Fruit fly (Drosophila melanogaster) whole organism, embryonic: Measurements from ENCODE around the gene MESR3.

Source experiments
- Adf1 ChIP-seq: fragments of 200-800 bp; sonication (Bioruptor generic); IDR thresholded peaks from 2 replicates; pipeline ENCODE4 v1.3.6; 2022; ENCODE audit warnings: missing biosample characterization, missing genetic modification characterization
- Antp ChIP-seq: fragments of 200-800 bp; sonication (Bioruptor generic); optimal IDR thresholded peaks from 3 replicates; lab custom pipeline; 2016; ENCODE audit warnings: missing biosample characterization, missing genetic modification characterization
- B-H2 ChIP-seq: fragments of 200-800 bp; sonication (Bioruptor generic); optimal IDR thresholded peaks from 2 replicates; lab custom pipeline; 2018; ENCODE audit warnings: missing biosample characterization, mild to moderate bottlenecking, missing genetic modification characterization
- CG10543 ChIP-seq: fragments of 200-800 bp; sonication (Bioruptor generic); optimal IDR thresholded peaks from 3 replicates; lab custom pipeline; 2017; ENCODE audit warnings: missing biosample characterization, mild to moderate bottlenecking, missing genetic modification characterization, moderate library complexity
- CG11456 ChIP-seq: fragments of 200-800 bp; sonication (Bioruptor generic); IDR thresholded peaks from 3 replicates; pipeline ENCODE4 v1.3.6; 2022; ENCODE audit warnings: missing biosample characterization, missing genetic modification characterization
- CG12769 ChIP-seq: fragments of 200-800 bp; sonication (Bioruptor generic); optimal IDR thresholded peaks from 2 replicates; lab custom pipeline; 2019; ENCODE audit warnings: missing biosample characterization, mild to moderate bottlenecking, missing genetic modification characterization, moderate library complexity
- CG13296 ChIP-seq: fragments of 200-800 bp; sonication (Bioruptor generic); optimal IDR thresholded peaks from 3 replicates; lab custom pipeline; 2018; ENCODE audit warnings: missing biosample characterization, mild to moderate bottlenecking, missing genetic modification characterization
- CG13894 ChIP-seq: fragments of 200-800 bp; sonication (Bioruptor generic); optimal IDR thresholded peaks from 3 replicates; lab custom pipeline; 2018; ENCODE audit warnings: missing biosample characterization, mild to moderate bottlenecking, missing genetic modification characterization, moderate library complexity
- CG14441 ChIP-seq: fragments of 200-800 bp; sonication (Bioruptor generic); IDR thresholded peaks from 2 replicates; pipeline ENCODE4 v1.3.6; 2022; ENCODE audit warnings: missing biosample characterization, missing genetic modification characterization
- CG16863 ChIP-seq: fragments of 200-800 bp; sonication (Bioruptor generic); optimal IDR thresholded peaks from 3 replicates; lab custom pipeline; 2016; ENCODE audit warnings: missing biosample characterization, missing genetic modification characterization
- CG17359 ChIP-seq: fragments of 200-800 bp; sonication (Bioruptor generic); optimal IDR thresholded peaks from 3 replicates; lab custom pipeline; 2018; ENCODE audit warnings: missing biosample characterization, mild to moderate bottlenecking, missing genetic modification characterization, moderate library complexity
- CG17802 ChIP-seq: fragments of 200-800 bp; sonication (Bioruptor generic); optimal IDR thresholded peaks from 2 replicates; lab custom pipeline; 2018; ENCODE audit warnings: missing biosample characterization, mild to moderate bottlenecking, missing genetic modification characterization, moderate library complexity
- CG2120 ChIP-seq: fragments of 200-800 bp; sonication (Bioruptor generic); optimal IDR thresholded peaks from 3 replicates; lab custom pipeline; 2016; ENCODE audit warnings: missing biosample characterization, missing genetic modification characterization
- CG33213 ChIP-seq: fragments of 200-800 bp; sonication (Bioruptor generic); optimal IDR thresholded peaks from 3 replicates; lab custom pipeline; 2016; ENCODE audit warnings: missing biosample characterization, missing genetic modification characterization
- CG6689 ChIP-seq: fragments of 200-800 bp; sonication (Bioruptor generic); IDR thresholded peaks from 2 replicates; pipeline ENCODE4 v1.3.6; 2022; ENCODE audit warnings: missing biosample characterization, missing genetic modification characterization
- CG8388 ChIP-seq: fragments of 200-800 bp; sonication (Bioruptor generic); optimal IDR thresholded peaks from 2 replicates; lab custom pipeline; 2019; ENCODE audit warnings: missing biosample characterization, mild to moderate bottlenecking, missing genetic modification characterization, moderate library complexity
- CG8924 ChIP-seq: fragments of 200-800 bp; optimal IDR thresholded peaks from 3 replicates; lab custom pipeline; 2019; ENCODE audit warnings: missing biosample characterization, mild to moderate bottlenecking, missing genetic modification characterization, moderate library complexity
- CkIIα-i1 ChIP-seq: fragments of 200-800 bp; sonication (Bioruptor generic); IDR thresholded peaks from 2 replicates; pipeline ENCODE4 v1.3.6; 2022; ENCODE audit warnings: missing biosample characterization, missing genetic modification characterization
- CoRest ChIP-seq: fragments of 200-800 bp; sonication (Bioruptor generic); optimal IDR thresholded peaks from 3 replicates; lab custom pipeline; 2018; ENCODE audit warnings: missing biosample characterization, mild to moderate bottlenecking, missing genetic modification characterization, moderate library complexity
- D19B ChIP-seq: fragments of 200-800 bp; sonication (Bioruptor generic); optimal IDR thresholded peaks from 2 replicates; lab custom pipeline; 2017; ENCODE audit warnings: missing biosample characterization, mild to moderate bottlenecking, missing genetic modification characterization
- HHEX ChIP-seq: fragments of 200-800 bp; sonication (Bioruptor generic); optimal IDR thresholded peaks from 3 replicates; lab custom pipeline; 2017; ENCODE audit warnings: missing biosample characterization, mild to moderate bottlenecking, missing genetic modification characterization, missing genetic modification reagents
- HLH4C ChIP-seq: fragments of 200-800 bp; sonication (Bioruptor generic); IDR thresholded peaks from 3 replicates; pipeline ENCODE4 v1.3.6; 2022; ENCODE audit warnings: missing biosample characterization, missing genetic modification characterization; ENCODE audit not compliant: partially characterized antibody
- Hr3 ChIP-seq: fragments of 200-800 bp; sonication (Bioruptor generic); optimal IDR thresholded peaks from 3 replicates; lab custom pipeline; 2016; ENCODE audit warnings: missing biosample characterization, missing genetic modification characterization
- Max ChIP-seq: fragments of 200-800 bp; sonication (Bioruptor generic); optimal IDR thresholded peaks from 2 replicates; lab custom pipeline; 2016; ENCODE audit warnings: missing biosample characterization, mild to moderate bottlenecking, missing genetic modification characterization
- Myb ChIP-seq: fragments of 200-800 bp; sonication (Bioruptor generic); optimal IDR thresholded peaks from 2 replicates; lab custom pipeline; 2016; ENCODE audit warnings: missing biosample characterization, missing genetic modification characterization
- NfI ChIP-seq: fragments of 200-800 bp; sonication (Bioruptor generic); optimal IDR thresholded peaks from 3 replicates; lab custom pipeline; 2018; ENCODE audit warnings: missing biosample characterization, mild to moderate bottlenecking, missing genetic modification characterization, moderate library complexity
- Sox100B ChIP-seq: fragments of 200-800 bp; sonication (Bioruptor generic); optimal IDR thresholded peaks from 3 replicates; lab custom pipeline; 2018; ENCODE audit warnings: missing biosample characterization, mild to moderate bottlenecking, missing genetic modification characterization
- Stat92E ChIP-seq, 3 experiments: fragments of >200 bp in 2 of 3; fragments of 200-800 bp in 1 of 3; sonication (Bioruptor generic) in 1 of 3; optimal IDR thresholded peaks; 2 replicates each; lab custom pipeline; 2017 to 2019; ENCODE audit warnings: missing biosample characterization in 3 of 3, missing genetic modification characterization in 3 of 3, mild to moderate bottlenecking in 1 of 3, moderate library complexity in 1 of 3
- bab2 ChIP-seq: fragments of 200-800 bp; sonication (Bioruptor generic); optimal IDR thresholded peaks from 2 replicates; lab custom pipeline; 2016; ENCODE audit warnings: missing biosample characterization, missing genetic modification characterization
- cato ChIP-seq: fragments of 200-800 bp; sonication (Bioruptor generic); optimal IDR thresholded peaks from 2 replicates; lab custom pipeline; 2016; ENCODE audit warnings: missing biosample characterization, missing genetic modification characterization, borderline replicate concordance
- corto ChIP-seq: fragments of 200-800 bp; sonication (Bioruptor generic); optimal IDR thresholded peaks from 2 replicates; lab custom pipeline; 2016; ENCODE audit warnings: missing biosample characterization, mild to moderate bottlenecking, missing genetic modification characterization, moderate library complexity
- danr ChIP-seq: fragments of 200-800 bp; sonication (Bioruptor generic); IDR thresholded peaks from 2 replicates; pipeline ENCODE4 v1.3.6; 2022; ENCODE audit warnings: missing biosample characterization, missing genetic modification characterization
- dm ChIP-seq: fragments of 200-800 bp; sonication (Bioruptor generic); optimal IDR thresholded peaks from 3 replicates; lab custom pipeline; 2016; ENCODE audit warnings: missing biosample characterization, missing genetic modification characterization
- esg ChIP-seq: fragments of 200-800 bp; sonication (Bioruptor generic); conservative IDR thresholded peaks from 2 replicates; pipeline ENCODE4 v1.3.6; 2022; ENCODE audit warnings: missing biosample characterization, missing genetic modification characterization
- hb ChIP-seq: fragments of 200-800 bp; sonication (Bioruptor generic); IDR thresholded peaks from 3 replicates; pipeline ENCODE4 v1.3.6; 2022; ENCODE audit warnings: missing biosample characterization, missing genetic modification characterization; ENCODE audit not compliant: partially characterized antibody
- ind ChIP-seq: fragments of 200-800 bp; sonication (Bioruptor generic); optimal IDR thresholded peaks from 3 replicates; lab custom pipeline; 2016; ENCODE audit warnings: missing biosample characterization, missing genetic modification characterization
- kay ChIP-seq: fragments of 200-800 bp; sonication (Bioruptor generic); optimal IDR thresholded peaks from 2 replicates; lab custom pipeline; 2016; ENCODE audit warnings: missing biosample characterization, missing genetic modification characterization
- maf-S ChIP-seq: fragments of 200-800 bp; sonication (Bioruptor generic); optimal IDR thresholded peaks from 2 replicates; lab custom pipeline; 2016; ENCODE audit warnings: missing biosample characterization, missing genetic modification characterization
- nmo ChIP-seq: fragments of 200-800 bp; sonication (Bioruptor generic); optimal IDR thresholded peaks from 2 replicates; lab custom pipeline; 2018; ENCODE audit warnings: missing biosample characterization, mild to moderate bottlenecking, missing genetic modification characterization, moderate library complexity
- pan ChIP-seq, 4 experiments: fragments of >200 bp in 3 of 4; fragments of 200-800 bp in 1 of 4; sonication (Bioruptor generic) in 1 of 4; optimal IDR thresholded peaks in 3 of 4; IDR thresholded peaks in 1 of 4; 2 replicates each; pipeline versions ENCODE4 v1.3.6 to Lab custom; 2017 to 2022; ENCODE audit warnings: missing biosample characterization in 2 of 4, missing genetic modification characterization in 2 of 4, mixed read lengths in 1 of 4
- pb ChIP-seq: fragments of 200-800 bp; sonication (Bioruptor generic); optimal IDR thresholded peaks from 3 replicates; lab custom pipeline; 2016; ENCODE audit warnings: missing biosample characterization, missing genetic modification characterization
- pho ChIP-seq: fragments of 200-800 bp; sonication (Bioruptor generic); optimal IDR thresholded peaks from 2 replicates; lab custom pipeline; 2016; ENCODE audit warnings: missing biosample characterization, missing genetic modification characterization
- schlank ChIP-seq: fragments of 200-800 bp; sonication (Bioruptor generic); optimal IDR thresholded peaks from 2 replicates; lab custom pipeline; 2018; ENCODE audit warnings: missing biosample characterization, mild to moderate bottlenecking, missing genetic modification characterization
- sima ChIP-seq: fragments of 200-800 bp; sonication (Bioruptor generic); optimal IDR thresholded peaks from 2 replicates; lab custom pipeline; 2016; ENCODE audit warnings: missing biosample characterization, missing genetic modification characterization
- sqz ChIP-seq: fragments of 200-800 bp; sonication (Bioruptor generic); optimal IDR thresholded peaks from 3 replicates; lab custom pipeline; 2018; ENCODE audit warnings: missing biosample characterization, mild to moderate bottlenecking, missing genetic modification characterization
- ssp ChIP-seq: fragments of 200-800 bp; sonication (Bioruptor generic); IDR thresholded peaks from 2 replicates; pipeline ENCODE4 v1.3.6; 2022; ENCODE audit warnings: missing biosample characterization, missing genetic modification characterization
- unc-4 ChIP-seq: fragments of 200-800 bp; sonication (Bioruptor generic); IDR thresholded peaks from 2 replicates; pipeline ENCODE4 v1.3.6; 2022; ENCODE audit warnings: missing biosample characterization, missing genetic modification characterization; ENCODE audit not compliant: partially characterized antibody
- vvl ChIP-seq: fragments of 200-800 bp; sonication (Bioruptor generic); IDR thresholded peaks from 2 replicates; pipeline ENCODE4 v1.3.6; 2022; ENCODE audit warnings: missing biosample characterization, missing genetic modification characterization
- zen2 ChIP-seq: fragments of 200-800 bp; sonication (Bioruptor generic); IDR thresholded peaks from 3 replicates; pipeline ENCODE4 v1.3.6; 2022; ENCODE audit warnings: missing biosample characterization, missing genetic modification characterization; ENCODE audit not compliant: partially characterized antibody

The MESR3 gene

DNA sequence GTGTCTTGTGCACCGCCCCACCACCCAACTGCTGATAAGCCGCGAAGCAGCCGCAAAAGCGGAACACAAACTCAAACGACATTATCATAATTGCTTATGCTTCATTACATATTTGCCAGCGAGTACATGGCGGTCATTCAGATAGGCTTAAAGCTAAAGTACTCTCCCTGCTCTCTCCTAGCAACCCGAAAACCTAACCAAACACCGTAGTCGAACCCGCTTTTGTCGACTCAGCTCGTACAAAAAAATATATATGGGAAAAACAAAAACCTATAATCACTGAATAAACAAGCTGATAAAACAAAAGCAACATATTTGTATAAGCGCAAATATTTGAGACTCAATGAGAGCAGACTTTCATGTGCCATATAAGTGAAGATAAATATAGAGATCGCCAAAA is 9.9 kb downstream of the MESR3 start (continued):
- peak; percentile 76 for TF ChIP-seq CG8924 (tag; lab: Kevin White, UChicago)
- no peak for TF ChIP-seq zen2 (GFP tag; lab: Robert Waterston, UW)
- peak; percentile 84 for TF ChIP-seq schlank (tag; lab: Kevin White, UChicago)
- peak in 1 of 3 experiments; percentile 12 for TF ChIP-seq Stat92E (GFP tag; optimal IDR thresholded peaks at IDR 0.05; lab: Kevin White, UChicago)
- peak; percentile 47 for TF ChIP-seq CG8388 (GFP tag; lab: Kevin White, UChicago)
- TF ChIP-seq Antp = peak; percentile 64
- TF ChIP-seq CG33213 = peak; percentile 90
- TF ChIP-seq CG14441 (GFP tag; lab: Robert Waterston, UW) = 0 out of 2 replicates have a peak, but pooled peaks have one; percentile 24
- peak; percentile 28; the same call in 2 of the 3 replicates for TF ChIP-seq CG11456 (GFP tag; lab: Robert Waterston, UW)
- peak; percentile 46 for TF ChIP-seq D19B (GFP tag; lab: Kevin White, UChicago)
- TF ChIP-seq HLH4C (GFP tag; lab: Robert Waterston, UW) = no peak
- TF ChIP-seq ssp (GFP tag; lab: Robert Waterston, UW) = no peak
- TF ChIP-seq sima (GFP tag; lab: Kevin White, UChicago) = peak; percentile 54
- TF ChIP-seq CG13296 = peak; percentile 86
- TF ChIP-seq unc-4 (GFP tag; lab: Robert Waterston, UW) = no peak
- peak; percentile 27 for TF ChIP-seq sqz (GFP tag; lab: Kevin White, UChicago)
- peak; percentile 89 for TF ChIP-seq CG10543 (GFP tag; lab: Kevin White, UChicago)
- TF ChIP-seq CG13894 (tag; lab: Kevin White, UChicago) = peak; percentile 77
- peak; percentile 46; the same call in 1 of the 2 replicates for TF ChIP-seq CG6689
- peak; percentile 57 for TF ChIP-seq dm
- peak; percentile 79 for TF ChIP-seq Max
- peak; percentile 57 for TF ChIP-seq NfI (GFP tag; lab: Kevin White, UChicago)
- TF ChIP-seq cato = peak; percentile 55
- peak; percentile 79 for TF ChIP-seq kay (GFP tag; lab: Kevin White, UChicago)
- TF ChIP-seq ind (GFP tag; lab: Kevin White, UChicago) = peak; percentile 11
- TF ChIP-seq nmo (GFP tag; lab: Kevin White, UChicago) = peak; percentile 21
- TF ChIP-seq corto (GFP tag; lab: Kevin White, UChicago) = peak; percentile 47
- TF ChIP-seq hb = no peak
- peak; percentile 82 for TF ChIP-seq B-H2
- peak; percentile 75 for TF ChIP-seq Sox100B
- peak; percentile 63; the same call in 1 of the 2 replicates for TF ChIP-seq Adf1 (GFP tag; lab: Robert Waterston, UW)
- TF ChIP-seq CoRest (tag; lab: Kevin White, UChicago) = peak; percentile 73
- peak; percentile 61 for TF ChIP-seq Hr3 (GFP tag; lab: Kevin White, UChicago)
- TF ChIP-seq pho (GFP tag; lab: Kevin White, UChicago) = peak; percentile 85
- TF ChIP-seq Myb (GFP tag; lab: Kevin White, UChicago) = peak; percentile 70
- 0 out of 2 replicates have a peak, but pooled peaks have one; percentile 26 for TF ChIP-seq CkIIα-i1
- no peak for TF ChIP-seq esg (GFP tag; lab: Robert Waterston, UW)
- TF ChIP-seq danr = peak; percentile 43; the same call in 1 of the 2 replicates
- peak; percentile 85 for TF ChIP-seq maf-S (GFP tag; lab: Kevin White, UChicago)
- TF ChIP-seq CG17359 (tag; lab: Kevin White, UChicago) = peak; percentile 85
- TF ChIP-seq CG12769 (tag; lab: Kevin White, UChicago) = peak; percentile 75
- no peak for TF ChIP-seq CG17802
- peak; percentile 91 for TF ChIP-seq bab2 (GFP tag; lab: Kevin White, UChicago)
- TF ChIP-seq pb = peak; percentile 57
- TF ChIP-seq pan (optimal IDR thresholded peaks at IDR 0.05; lab: Kevin White, UChicago) = no peak
- peak in 1 of 2 experiments; percentile 64 for TF ChIP-seq pan (GFP tag; optimal IDR thresholded peaks at IDR 0.05 in 1 of 2, IDR thresholded peaks at IDR 0.05 in 1 of 2)
- TF ChIP-seq vvl (GFP tag; lab: Robert Waterston, UW) = peak; percentile 48
- peak; percentile 80 for TF ChIP-seq CG2120 (GFP tag; lab: Kevin White, UChicago)
- peak; percentile 84 for TF ChIP-seq HHEX (GFP tag; lab: Kevin White, UChicago)
- TF ChIP-seq CG16863 (GFP tag; lab: Kevin White, UChicago) = peak; percentile 81
